Worm (Caenorhabditis elegans) whole organism, young adult: ENCODE results near the gene C08H9.16.

Experiments
- B0035.1 ChIP-seq: sonication (generic microtip); optimal IDR thresholded peaks from 2 replicates; lab custom pipeline; 2016; ENCODE audit warnings: missing genetic modification characterization, mild to moderate bottlenecking, missing compliant biosample characterization, missing genotype, missing genetic modification reagents
- B0261.1 ChIP-seq: sonication (generic microtip); optimal IDR thresholded peaks from 2 replicates; lab custom pipeline; 2016; ENCODE audit warnings: mild to moderate bottlenecking, missing genetic modification characterization, moderate library complexity, missing compliant biosample characterization
- F10E7.11 ChIP-seq: sonication (generic microtip); optimal IDR thresholded peaks from 2 replicates; lab custom pipeline; 2017; ENCODE audit warnings: mild to moderate bottlenecking, missing genetic modification characterization, moderate library complexity, missing compliant biosample characterization
- F49E8.2 ChIP-seq: sonication (generic microtip); optimal IDR thresholded peaks from 3 replicates; lab custom pipeline; 2017; ENCODE audit warnings: missing genetic modification characterization, mild to moderate bottlenecking, missing compliant biosample characterization, antibody characterized with exemption, moderate library complexity; ENCODE audit not compliant: insufficient read depth
- Y53G8AR.9 ChIP-seq: fragments of 200-800 bp; sonication (Bioruptor generic); conservative IDR thresholded peaks from 2 replicates; pipeline ENCODE4 v1.3.6; 2022; ENCODE audit warnings: missing genetic modification reagents, missing genetic modification characterization, missing compliant biosample characterization
- Y67H2A.10 ChIP-seq: fragments of 200-800 bp; sonication (Bioruptor generic); conservative IDR thresholded peaks from 2 replicates; pipeline ENCODE4 v1.3.6; 2022; ENCODE audit warnings: missing genetic modification reagents, missing genetic modification characterization, missing compliant biosample characterization
- Y79H2A.3 ChIP-seq: fragments of 200-800 bp; sonication (Bioruptor generic); conservative IDR thresholded peaks from 2 replicates; pipeline ENCODE4 v1.3.6; 2022; ENCODE audit warnings: missing genetic modification reagents, missing genetic modification characterization, missing compliant biosample characterization
- Y95B8A.8 ChIP-seq: fragments of 200-800 bp; sonication (Bioruptor generic); IDR thresholded peaks from 2 replicates; pipeline ENCODE4 v1.3.6; 2022; ENCODE audit warnings: missing genetic modification reagents, missing genetic modification characterization, missing compliant biosample characterization
- ZK185.1 ChIP-seq: sonication (generic microtip); optimal IDR thresholded peaks from 2 replicates; lab custom pipeline; 2016; ENCODE audit warnings: mild to moderate bottlenecking, missing genetic modification characterization, missing compliant biosample characterization; ENCODE audit not compliant: poor library complexity, severe bottlenecking
- ama-1 ChIP-seq, 3 experiments: fragments of 150-350 bp in 1 of 3; sonication (generic microtip) in 2 of 3; optimal IDR thresholded peaks; 2 replicates each; lab custom pipeline; 2014 to 2018; ENCODE audit warnings: missing biosample characterization in 2 of 3, missing genetic modification characterization in 2 of 3, missing genetic modification reagents in 2 of 3
- aptf-2 ChIP-seq: fragments of 200-800 bp; sonication (Bioruptor generic); conservative IDR thresholded peaks from 2 replicates; pipeline ENCODE4 v1.3.6; 2022; ENCODE audit warnings: missing genetic modification reagents, missing genetic modification characterization, missing compliant biosample characterization
- aptf-3 ChIP-seq: fragments of 200-800 bp; sonication (Bioruptor generic); IDR thresholded peaks from 2 replicates; pipeline ENCODE4 v1.3.6; 2022; ENCODE audit warnings: missing genetic modification characterization, missing compliant biosample characterization
- bed-2 ChIP-seq: fragments of 200-800 bp; sonication (Bioruptor generic); IDR thresholded peaks from 2 replicates; pipeline ENCODE4 v1.3.6; 2022; ENCODE audit warnings: missing genetic modification reagents, missing genetic modification characterization, missing compliant biosample characterization
- cebp-1 ChIP-seq, 2 experiments: fragments of 200-800 bp in 1 of 2; sonication (Bioruptor generic) in 1 of 2; sonication (generic microtip) in 1 of 2; IDR thresholded peaks in 1 of 2; optimal IDR thresholded peaks in 1 of 2; 2 replicates each; pipeline versions ENCODE4 v1.3.6 to Lab custom; 2017 to 2022; ENCODE audit warnings: missing compliant biosample characterization in 2 of 2, missing genetic modification characterization in 2 of 2, mild to moderate bottlenecking in 1 of 2, missing genetic modification reagents in 1 of 2, moderate library complexity in 1 of 2
- ceh-40 ChIP-seq: fragments of 200-800 bp; sonication (Bioruptor generic); IDR thresholded peaks from 2 replicates; pipeline ENCODE4 v1.3.6; 2022; ENCODE audit warnings: missing genetic modification characterization, missing compliant biosample characterization
- ceh-91 ChIP-seq: fragments of 200-800 bp; sonication (Bioruptor generic); IDR thresholded peaks from 2 replicates; pipeline ENCODE4 v1.3.6; 2022; ENCODE audit warnings: missing genetic modification reagents, missing genetic modification characterization, missing compliant biosample characterization
- chd-7 ChIP-seq: sonication (generic microtip); optimal IDR thresholded peaks from 2 replicates; lab custom pipeline; 2016; ENCODE audit warnings: mild to moderate bottlenecking, missing genetic modification characterization, moderate library complexity, missing compliant biosample characterization
- dpl-1 ChIP-seq: fragments of 150-350 bp; optimal IDR thresholded peaks from 2 replicates; lab custom pipeline; 2014; ENCODE audit warnings: missing biosample characterization, missing genetic modification reagents, missing genetic modification characterization
- ets-4 ChIP-seq: fragments of 200-800 bp; sonication (Bioruptor generic); optimal IDR thresholded peaks from 2 replicates; lab custom pipeline; 2018; ENCODE audit warnings: mild to moderate bottlenecking, missing genetic modification characterization, missing compliant biosample characterization
- fkh-3 ChIP-seq: sonication (generic microtip); optimal IDR thresholded peaks from 2 replicates; lab custom pipeline; 2016; ENCODE audit warnings: mild to moderate bottlenecking, missing genetic modification characterization, missing compliant biosample characterization
- hmg-20 ChIP-seq: fragments of 200-800 bp; sonication (Bioruptor generic); IDR thresholded peaks from 2 replicates; pipeline ENCODE4 v1.3.6; 2022; ENCODE audit warnings: missing genetic modification reagents, missing genetic modification characterization, missing compliant biosample characterization
- let-607 ChIP-seq, 2 experiments: fragments of 200-800 bp in 1 of 2; sonication (Bioruptor generic) in 1 of 2; sonication (generic microtip) in 1 of 2; optimal IDR thresholded peaks; 2 replicates each; lab custom pipeline; 2016 to 2018; ENCODE audit warnings: mild to moderate bottlenecking in 2 of 2, missing compliant biosample characterization in 2 of 2, missing genetic modification characterization in 2 of 2, moderate library complexity in 2 of 2, missing genotype in 1 of 2
- lin-26 ChIP-seq: fragments of 200-800 bp; sonication (Bioruptor generic); IDR thresholded peaks from 2 replicates; pipeline ENCODE4 v1.3.6; 2022; ENCODE audit warnings: missing genetic modification reagents, missing genetic modification characterization, missing compliant biosample characterization
- madf-6 ChIP-seq: fragments of 200-800 bp; sonication (Bioruptor generic); IDR thresholded peaks from 2 replicates; pipeline ENCODE4 v1.3.6; 2022; ENCODE audit warnings: missing genetic modification reagents, missing genetic modification characterization, missing compliant biosample characterization
- madf-8 ChIP-seq: fragments of 200-800 bp; sonication (Bioruptor generic); conservative IDR thresholded peaks from 2 replicates; pipeline ENCODE4 v1.3.6; 2022; ENCODE audit warnings: missing genetic modification reagents, missing genetic modification characterization, missing compliant biosample characterization
- nfya-2 ChIP-seq: fragments of 200-800 bp; sonication (Bioruptor generic); IDR thresholded peaks from 2 replicates; pipeline ENCODE4 v1.3.6; 2022; ENCODE audit warnings: missing genetic modification reagents, missing genetic modification characterization, missing compliant biosample characterization
- nfyb-1 ChIP-seq: fragments of 200-800 bp; sonication (Bioruptor generic); IDR thresholded peaks from 2 replicates; pipeline ENCODE4 v1.3.6; 2022; ENCODE audit warnings: missing genetic modification reagents, missing genetic modification characterization, missing compliant biosample characterization
- nhr-120 ChIP-seq: fragments of 200-800 bp; sonication (Bioruptor generic); IDR thresholded peaks from 2 replicates; pipeline ENCODE4 v1.3.6; 2022; ENCODE audit warnings: missing genetic modification characterization, missing compliant biosample characterization
- nhr-80 ChIP-seq: sonication (generic microtip); optimal IDR thresholded peaks from 2 replicates; lab custom pipeline; 2016; ENCODE audit warnings: missing genetic modification characterization, missing compliant biosample characterization
- nhr-90 ChIP-seq: sonication (generic microtip); optimal IDR thresholded peaks from 2 replicates; lab custom pipeline; 2016; ENCODE audit warnings: missing genotype, mild to moderate bottlenecking, missing genetic modification characterization, missing compliant biosample characterization
- repo-1 ChIP-seq: sonication (generic microtip); optimal IDR thresholded peaks from 2 replicates; lab custom pipeline; 2017; ENCODE audit warnings: mild to moderate bottlenecking, missing genetic modification characterization, missing compliant biosample characterization
- sdz-38 ChIP-seq: sonication (generic microtip); optimal IDR thresholded peaks from 2 replicates; lab custom pipeline; 2016; ENCODE audit warnings: missing genotype, missing genetic modification characterization, missing compliant biosample characterization
- sea-2 ChIP-seq: fragments of 200-800 bp; sonication (Bioruptor generic); IDR thresholded peaks from 2 replicates; pipeline ENCODE4 v1.3.6; 2022; ENCODE audit warnings: missing genetic modification characterization, missing compliant biosample characterization
- snpc-3.4 ChIP-seq: sonication (generic microtip); optimal IDR thresholded peaks from 2 replicates; lab custom pipeline; 2017; ENCODE audit warnings: missing genetic modification characterization, mild to moderate bottlenecking, missing compliant biosample characterization, antibody characterized with exemption, moderate library complexity, missing genotype, missing genetic modification reagents
- tbp1 ChIP-seq: fragments of 200-800 bp; sonication (Bioruptor generic); optimal IDR thresholded peaks from 2 replicates; lab custom pipeline; 2018; ENCODE audit warnings: mild to moderate bottlenecking, missing genetic modification characterization, missing compliant biosample characterization
- ztf-18 ChIP-seq: sonication (generic microtip); optimal IDR thresholded peaks from 2 replicates; lab custom pipeline; 2016; ENCODE audit warnings: missing genotype, mild to moderate bottlenecking, missing genetic modification characterization, missing compliant biosample characterization

C08H9.16 gene

DNA sequence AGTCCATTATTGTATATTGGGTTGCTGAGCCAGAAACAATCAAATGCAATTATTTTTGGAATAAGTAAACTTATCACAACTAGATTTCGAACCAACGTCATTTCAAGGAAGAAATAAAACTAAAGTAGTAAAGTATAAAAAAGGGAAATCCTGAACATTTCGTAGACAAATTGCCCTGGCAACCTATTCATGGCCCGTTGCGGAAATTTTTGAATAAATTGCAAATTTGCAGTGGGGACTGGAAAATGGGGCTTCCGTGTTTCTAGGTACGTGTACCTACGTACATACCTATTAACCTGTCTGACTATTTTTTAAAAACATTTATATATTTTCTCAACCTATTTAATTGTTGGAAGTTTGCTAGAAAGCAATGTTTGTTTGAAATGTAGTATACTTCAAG, 22.4 kb downstream of the C08H9.16 start, which contains the start of gene F26C11.3:
Gene F26C11.3 (minus strand): TSS at position 101 of the 400 bp plus-strand sequence.
- no peak for TF ChIP-seq ceh-40 (GFP tag; lab: Robert Waterston, UW)
- no peak for TF ChIP-seq sea-2 (GFP tag; lab: Robert Waterston, UW)
- no peak for TF ChIP-seq sdz-38
- no peak for TF ChIP-seq hmg-20 (GFP tag; lab: Robert Waterston, UW)
- no peak for TF ChIP-seq ztf-18 (tag; lab: Kevin White, UChicago)
- TF ChIP-seq ama-1 (optimal IDR thresholded peaks at IDR 0.05; lab: Kevin White, UChicago), result no peak
- TF ChIP-seq ama-1 (GFP tag; optimal IDR thresholded peaks at IDR 0.05; lab: Kevin White, UChicago), result no peak
- TF ChIP-seq let-607 (tag; optimal IDR thresholded peaks at IDR 0.05; lab: Kevin White, UChicago), result no peak
- no peak for TF ChIP-seq ceh-91

ce11 chrII:9916177-9916576, 23.6 kb downstream of the C08H9.16 start, which contains the start of gene F26C11.4:
Gene F26C11.4, minus strand, starts transcription at chrII:9916277.
- TF ChIP-seq F10E7.11 (tag; lab: Kevin White, UChicago) (no peak), nhr-120 (GFP tag; lab: Robert Waterston, UW) (no peak), fkh-3 (tag; lab: Kevin White, UChicago) (no peak), chd-7 (tag; lab: Kevin White, UChicago) (no peak), tbp1 (GFP tag; lab: Kevin White, UChicago) (no peak), B0035.1 (no peak), nhr-80 (tag; lab: Kevin White, UChicago) (no peak), aptf-2 (GFP tag; lab: Robert Waterston, UW) (no peak), ZK185.1 (tag; lab: Kevin White, UChicago) (no peak), F49E8.2 (tag; lab: Kevin White, UChicago) (no peak), B0261.1 (no peak), Y53G8AR.9 (GFP tag; lab: Robert Waterston, UW) (no peak)

DNA sequence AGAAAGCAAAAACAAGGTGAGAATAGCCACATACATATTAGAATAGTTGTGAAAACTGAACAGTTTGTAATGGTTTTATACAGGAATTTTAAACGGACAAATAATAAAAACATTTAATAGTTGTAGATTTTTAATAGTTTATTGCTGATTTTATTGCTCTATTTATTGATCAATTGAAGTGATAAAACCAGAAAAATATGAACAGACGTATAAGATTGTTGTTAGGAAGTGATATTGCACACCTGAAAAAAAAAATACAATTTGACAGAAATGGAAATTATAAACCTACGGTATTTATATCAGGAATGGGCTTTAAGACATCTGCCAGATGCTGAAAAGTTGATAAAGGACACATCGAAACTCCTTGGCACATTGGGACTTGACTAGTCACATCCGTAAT, 25.3 kb downstream of the C08H9.16 start, which contains the start of gene C05C10.8:
Gene C05C10.8 (minus strand): TSS at position 101 of the 400 bp plus-strand sequence.
- TF ChIP-seq nhr-90 (tag; lab: Kevin White, UChicago) (no peak), aptf-3 (no peak), repo-1 (tag; lab: Kevin White, UChicago) (no peak), cebp-1 (GFP tag; IDR thresholded peaks at IDR 0.05; lab: Robert Waterston, UW) (no peak), cebp-1 (tag; optimal IDR thresholded peaks at IDR 0.05; lab: Kevin White, UChicago) (no peak), ama-1 (optimal IDR thresholded peaks at IDR 0.05; lab: Kevin White, UChicago) (no peak), ama-1 (GFP tag; optimal IDR thresholded peaks at IDR 0.05; lab: Kevin White, UChicago) (no peak), madf-6 (no peak), ets-4 (GFP tag; lab: Kevin White, UChicago) (no peak), chd-7 (tag; lab: Kevin White, UChicago) (no peak), snpc-3.4 (tag; lab: Kevin White, UChicago) (no peak), Y95B8A.8 (no peak), lin-26 (GFP tag; lab: Robert Waterston, UW) (no peak), Y67H2A.10 (GFP tag; lab: Robert Waterston, UW) (no peak), bed-2 (GFP tag; lab: Robert Waterston, UW) (no peak), nfyb-1 (no peak), nfya-2 (no peak), dpl-1 (GFP tag; lab: Kevin White, UChicago) (no peak), madf-8 (GFP tag; lab: Robert Waterston, UW) (no peak), Y79H2A.3 (GFP tag; lab: Robert Waterston, UW) (no peak)
